Fruit fly (Drosophila melanogaster) whole organism, prepupa: ENCODE measurements around the gene png.

Experiments used
- CG8319 ChIP-seq: fragments of 200-800 bp; sonication (Bioruptor generic); optimal IDR thresholded peaks from 3 replicates; lab custom pipeline; 2016; ENCODE audit warnings: missing biosample characterization, missing genetic modification characterization
- Sox102F ChIP-seq: fragments of 200-800 bp; sonication (Bioruptor generic); optimal IDR thresholded peaks from 2 replicates; lab custom pipeline; 2016; ENCODE audit warnings: missing biosample characterization, mild to moderate bottlenecking, missing genetic modification characterization

DNA sequence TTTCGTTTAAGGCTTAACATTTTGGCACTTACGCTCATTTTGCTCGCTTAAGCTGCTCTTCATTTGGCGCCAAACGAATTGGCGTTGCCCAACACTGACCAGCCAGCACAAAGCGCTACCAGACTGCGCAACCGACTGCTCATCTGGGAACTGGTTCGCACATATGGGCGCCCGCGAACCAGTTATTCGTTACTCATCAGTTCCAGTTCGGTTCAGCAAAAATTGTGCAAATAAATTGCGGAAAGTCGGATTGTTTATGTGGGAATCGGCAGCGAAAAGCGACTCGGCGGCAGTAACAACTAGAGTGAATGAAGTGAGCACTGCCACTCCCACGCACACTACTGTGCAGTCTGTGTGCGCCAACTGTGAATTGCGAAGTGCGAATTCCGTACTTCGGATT is 35.5 kb upstream of the png start, which contains the start of gene Rilpl:
- TF ChIP-seq CG8319 (no peak), Sox102F (GFP tag; lab: Kevin White, UChicago) (no peak)
